Fruit fly (Drosophila melanogaster): ENCODE data around the gene sro.

dm6 chr3R:29771645-29772089, 22.7 kb upstream of the sro start:
- TF ChIP-seq CG8478 (optimal IDR thresholded peaks at IDR 0.05) (peak; percentile 22), CTCF (optimal IDR thresholded peaks at IDR 0.05) (no peak)

Measured in S2 (cell line).